Worm (Caenorhabditis elegans) whole organism, L2 larva: ENCODE data around the gene C26D10.6.
A peak's percentile ranks its signal among the peaks of the same experiment; 100 is the strongest.

Source experiments
- C34F6.9 ChIP-seq: fragments of 150-350 bp; optimal IDR thresholded peaks from 2 replicates; lab custom pipeline; 2014; ENCODE audit warnings: missing biosample characterization, missing genetic modification characterization
- F13H6.1 ChIP-seq: sonication (generic microtip); optimal IDR thresholded peaks from 2 replicates; lab custom pipeline; 2016; ENCODE audit warnings: missing genetic modification characterization, missing compliant biosample characterization
- R02D3.7 ChIP-seq: fragments of 150-350 bp; optimal IDR thresholded peaks from 2 replicates; lab custom pipeline; 2014; ENCODE audit warnings: missing biosample characterization, missing genetic modification characterization
- ZK546.5 ChIP-seq: sonication (generic microtip); optimal IDR thresholded peaks from 2 replicates; lab custom pipeline; 2017; ENCODE audit warnings: missing biosample characterization, missing genetic modification characterization
- alr-1 ChIP-seq: fragments of 150-350 bp; optimal IDR thresholded peaks from 2 replicates; lab custom pipeline; 2014; ENCODE audit warnings: missing biosample characterization, missing genetic modification characterization
- aly-2 ChIP-seq: fragments of 150-350 bp; optimal IDR thresholded peaks from 2 replicates; lab custom pipeline; 2014; ENCODE audit warnings: missing biosample characterization, missing genetic modification characterization
- blmp-1 ChIP-seq: sonication (generic microtip); optimal IDR thresholded peaks from 2 replicates; lab custom pipeline; 2017; ENCODE audit warnings: missing genetic modification characterization, mild to moderate bottlenecking, missing compliant biosample characterization, antibody characterized with exemption, moderate library complexity; ENCODE audit not compliant: insufficient read depth
- ceh-16 ChIP-seq: fragments of 150-350 bp; optimal IDR thresholded peaks from 2 replicates; lab custom pipeline; 2014; ENCODE audit warnings: missing biosample characterization, missing genetic modification characterization
- ceh-82 ChIP-seq: fragments of 150-350 bp; optimal IDR thresholded peaks from 2 replicates; lab custom pipeline; 2014; ENCODE audit warnings: missing biosample characterization, missing genetic modification characterization
- crh-2 ChIP-seq: sonication (generic microtip); optimal IDR thresholded peaks from 2 replicates; lab custom pipeline; 2017; ENCODE audit warnings: missing biosample characterization, missing genetic modification characterization
- dmd-4 ChIP-seq: sonication (generic microtip); optimal IDR thresholded peaks from 2 replicates; lab custom pipeline; 2017; ENCODE audit warnings: missing biosample characterization, missing genetic modification characterization
- egl-27 ChIP-seq: sonication (generic microtip); optimal IDR thresholded peaks from 3 replicates; lab custom pipeline; 2017; ENCODE audit warnings: missing biosample characterization, missing genetic modification reagents, missing genetic modification characterization
- elt-1 ChIP-seq: fragments of 150-350 bp; optimal IDR thresholded peaks from 2 replicates; lab custom pipeline; 2014; ENCODE audit warnings: missing biosample characterization, missing genetic modification characterization
- elt-3 ChIP-seq: sonication (generic microtip); optimal IDR thresholded peaks from 2 replicates; lab custom pipeline; 2017; ENCODE audit warnings: missing biosample characterization, missing genetic modification characterization
- fos-1 ChIP-seq: fragments of 150-350 bp; optimal IDR thresholded peaks from 2 replicates; lab custom pipeline; 2014; ENCODE audit warnings: missing biosample characterization, missing genetic modification characterization
- gmeb-1 ChIP-seq: fragments of 150-350 bp; optimal IDR thresholded peaks from 2 replicates; lab custom pipeline; 2014; ENCODE audit warnings: missing biosample characterization, missing genetic modification characterization
- lin-11 ChIP-seq: fragments of 150-350 bp; sonication (generic microtip); optimal IDR thresholded peaks from 2 replicates; lab custom pipeline; 2014; ENCODE audit warnings: missing biosample characterization, missing genetic modification characterization, inconsistent platforms, mixed read lengths
- lin-13 ChIP-seq: fragments of 150-350 bp; optimal IDR thresholded peaks from 2 replicates; lab custom pipeline; 2014; ENCODE audit warnings: missing biosample characterization, missing genetic modification reagents, missing genetic modification characterization
- lin-39 ChIP-seq: fragments of 150-350 bp; optimal IDR thresholded peaks from 2 replicates; lab custom pipeline; 2014; ENCODE audit warnings: missing biosample characterization, missing genetic modification reagents, missing genetic modification characterization
- lsy-2 ChIP-seq, 2 experiments: fragments of 150-350 bp in 1 of 2; sonication (generic microtip) in 1 of 2; optimal IDR thresholded peaks; 2 replicates each; lab custom pipeline; 2014 to 2017; ENCODE audit warnings: missing biosample characterization in 2 of 2, missing genetic modification characterization in 2 of 2
- mab-5 ChIP-seq: fragments of 150-350 bp; optimal IDR thresholded peaks from 2 replicates; lab custom pipeline; 2014; ENCODE audit warnings: missing biosample characterization, missing genetic modification characterization
- mbf-1 ChIP-seq: sonication (generic microtip); optimal IDR thresholded peaks from 2 replicates; lab custom pipeline; 2017; ENCODE audit warnings: missing biosample characterization, missing genetic modification characterization
- mdl-1 ChIP-seq, 2 experiments: fragments of 150-350 bp in 1 of 2; sonication (generic microtip) in 1 of 2; optimal IDR thresholded peaks; 2 replicates each; lab custom pipeline; 2017; ENCODE audit warnings: missing biosample characterization in 2 of 2, missing genetic modification characterization in 2 of 2
- nhr-11 ChIP-seq: fragments of 150-350 bp; optimal IDR thresholded peaks from 2 replicates; lab custom pipeline; 2014; ENCODE audit warnings: missing biosample characterization, missing genetic modification characterization
- nhr-12 ChIP-seq: fragments of 150-350 bp; optimal IDR thresholded peaks from 2 replicates; lab custom pipeline; 2014; ENCODE audit warnings: missing biosample characterization, missing genetic modification characterization
- nhr-129 ChIP-seq: fragments of 150-350 bp; optimal IDR thresholded peaks from 2 replicates; lab custom pipeline; 2014; ENCODE audit warnings: missing biosample characterization, missing genetic modification characterization
- nhr-21 ChIP-seq: fragments of 150-350 bp; optimal IDR thresholded peaks from 2 replicates; lab custom pipeline; 2014; ENCODE audit warnings: missing biosample characterization, missing genetic modification characterization
- nhr-23 ChIP-seq: fragments of 150-350 bp; optimal IDR thresholded peaks from 2 replicates; lab custom pipeline; 2014; ENCODE audit warnings: missing biosample characterization, missing genetic modification reagents, missing genetic modification characterization
- nhr-6 ChIP-seq: fragments of 150-350 bp; optimal IDR thresholded peaks from 2 replicates; lab custom pipeline; 2014; ENCODE audit warnings: missing biosample characterization, missing genetic modification characterization
- peb-1 ChIP-seq: fragments of 150-350 bp; optimal IDR thresholded peaks from 2 replicates; lab custom pipeline; 2014; ENCODE audit warnings: missing biosample characterization, missing genetic modification characterization
- sem-4 ChIP-seq: fragments of 150-350 bp; optimal IDR thresholded peaks from 2 replicates; lab custom pipeline; 2014; ENCODE audit warnings: missing biosample characterization, missing genetic modification reagents, missing genetic modification characterization
- skn-1 ChIP-seq: sonication (generic microtip); optimal IDR thresholded peaks from 2 replicates; lab custom pipeline; 2017; ENCODE audit warnings: missing biosample characterization, missing genetic modification characterization
- sma-3 ChIP-seq: sonication (generic microtip); optimal IDR thresholded peaks from 2 replicates; lab custom pipeline; 2016; ENCODE audit warnings: missing genetic modification reagents, missing genetic modification characterization, missing compliant biosample characterization
- sma-9 ChIP-seq, 2 experiments: fragments of 150-350 bp in 1 of 2; sonication (generic microtip) in 1 of 2; optimal IDR thresholded peaks; 2 replicates each; lab custom pipeline; 2014 to 2016; ENCODE audit warnings: missing genetic modification characterization in 2 of 2, mild to moderate bottlenecking in 1 of 2, missing biosample characterization in 1 of 2, missing compliant biosample characterization in 1 of 2, missing genetic modification reagents in 1 of 2, moderate library complexity in 1 of 2
- snpc-4 ChIP-seq: fragments of 150-350 bp; optimal IDR thresholded peaks from 2 replicates; lab custom pipeline; 2014; ENCODE audit warnings: missing biosample characterization, missing genetic modification characterization
- unc-39 ChIP-seq: fragments of 150-350 bp; optimal IDR thresholded peaks from 2 replicates; lab custom pipeline; 2014; ENCODE audit warnings: missing biosample characterization, missing genetic modification characterization
- unc-55 ChIP-seq: fragments of 150-350 bp; sonication (generic microtip); optimal IDR thresholded peaks from 3 replicates; lab custom pipeline; 2014; ENCODE audit warnings: missing biosample characterization, missing genetic modification reagents, missing genetic modification characterization
- ztf-1 ChIP-seq: fragments of 200-800 bp; sonication (Bioruptor generic); conservative IDR thresholded peaks from 2 replicates; pipeline ENCODE4 v1.3.6; 2022; ENCODE audit warnings: missing genetic modification characterization, missing compliant biosample characterization
- ztf-11 ChIP-seq: sonication (generic microtip); optimal IDR thresholded peaks from 2 replicates; lab custom pipeline; 2017; ENCODE audit warnings: missing biosample characterization, missing genetic modification characterization
- ztf-4 ChIP-seq: fragments of 150-350 bp; optimal IDR thresholded peaks from 2 replicates; lab custom pipeline; 2014; ENCODE audit warnings: missing biosample characterization, missing genetic modification characterization

Gene C26D10.6

DNA sequence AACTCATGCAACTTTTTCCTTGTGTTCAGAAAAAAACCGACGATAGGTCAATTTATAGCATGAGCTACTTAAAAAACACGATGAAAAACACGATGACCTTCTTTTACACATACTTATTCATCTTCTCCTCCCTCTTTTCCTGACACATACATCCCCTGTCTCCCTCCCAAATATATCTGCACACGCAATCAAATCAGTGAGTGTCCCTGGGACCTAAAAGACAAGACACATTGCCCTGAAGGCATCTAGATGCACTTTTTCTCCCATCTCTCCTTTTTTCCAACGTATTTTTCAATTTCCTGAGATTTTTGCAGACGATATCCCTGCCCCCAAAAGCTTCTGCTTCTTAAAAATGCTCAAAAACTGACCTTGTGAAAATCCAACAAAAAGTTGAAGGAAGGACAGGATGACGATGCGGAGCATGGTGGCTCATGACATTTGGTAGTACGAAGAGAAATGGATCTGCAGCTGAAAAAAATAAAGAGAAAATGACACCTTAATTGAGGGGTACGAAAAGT, at the start of gene C26D10.6:
Gene C26D10.6, minus strand, starts transcription at position 468 of the 518 bp plus-strand sequence.
- TF ChIP-seq nhr-129 (tag; lab: Kevin White, UChicago) (no peak), unc-39 (tag; lab: Kevin White, UChicago) (no peak), mab-5 (no peak), nhr-6 (tag; lab: Kevin White, UChicago) (no peak), sma-9 (GFP tag; optimal IDR thresholded peaks at IDR 0.05; lab: Kevin White, UChicago) (no peak), sma-9 (tag; optimal IDR thresholded peaks at IDR 0.05; lab: Kevin White, UChicago) (no peak), nhr-12 (no peak), sma-3 (GFP tag; lab: Kevin White, UChicago) (no peak), aly-2 (tag; lab: Kevin White, UChicago) (no peak), nhr-21 (no peak), egl-27 (no peak), unc-55 (no peak), lin-11 (tag; lab: Kevin White, UChicago) (no peak), blmp-1 (tag; lab: Kevin White, UChicago) (no peak), elt-3 (tag; lab: Kevin White, UChicago) (no peak)

DNA sequence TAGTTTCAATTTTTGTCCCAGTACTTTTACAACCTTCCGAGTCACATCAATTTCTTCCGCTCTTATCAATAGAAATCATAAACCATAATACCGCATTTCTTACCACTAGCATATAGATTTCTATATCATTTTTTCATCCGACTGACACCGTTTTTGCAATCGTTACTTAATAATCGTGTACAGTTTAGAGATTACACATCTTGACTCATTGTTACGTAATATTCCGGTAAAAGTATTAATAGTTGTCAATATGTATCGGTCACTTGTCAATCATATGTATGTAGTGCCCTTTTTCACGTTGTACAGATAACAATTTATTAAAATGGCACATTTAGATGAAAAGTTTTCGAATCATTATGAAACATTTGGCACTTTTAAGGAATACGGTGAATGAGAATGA, 45.5 kb upstream of the C26D10.6 start:
- TF ChIP-seq fos-1 (peak; percentile 30), peb-1 (tag; lab: Kevin White, UChicago) (no peak)

ce11 chrII:8399064-8399463, 44.6 kb upstream of the C26D10.6 start, which contains the start of gene dod-23:
TSS of gene dod-23 (minus strand) at chrII:8399164.
- TF ChIP-seq sma-3 (GFP tag; lab: Kevin White, UChicago) (no peak), nhr-129 (tag; lab: Kevin White, UChicago) (no peak), alr-1 (tag; lab: Kevin White, UChicago) (no peak), blmp-1 (tag; lab: Kevin White, UChicago) (no peak), lsy-2 (tag; optimal IDR thresholded peaks at IDR 0.05; lab: Kevin White, UChicago) (no peak), mab-5 (no peak), nhr-12 (no peak), mdl-1 (tag; optimal IDR thresholded peaks at IDR 0.05; lab: Kevin White, UChicago) (no peak), skn-1 (tag; lab: Kevin White, UChicago) (no peak), lin-13 (GFP tag; lab: Kevin White, UChicago) (no peak), peb-1 (tag; lab: Kevin White, UChicago) (no peak), nhr-23 (tag; lab: Kevin White, UChicago) (no peak), ceh-82 (tag; lab: Kevin White, UChicago) (no peak), nhr-11 (tag; lab: Kevin White, UChicago) (no peak), snpc-4 (tag; lab: Kevin White, UChicago) (no peak), sem-4 (tag; lab: Kevin White, UChicago) (no peak)

DNA sequence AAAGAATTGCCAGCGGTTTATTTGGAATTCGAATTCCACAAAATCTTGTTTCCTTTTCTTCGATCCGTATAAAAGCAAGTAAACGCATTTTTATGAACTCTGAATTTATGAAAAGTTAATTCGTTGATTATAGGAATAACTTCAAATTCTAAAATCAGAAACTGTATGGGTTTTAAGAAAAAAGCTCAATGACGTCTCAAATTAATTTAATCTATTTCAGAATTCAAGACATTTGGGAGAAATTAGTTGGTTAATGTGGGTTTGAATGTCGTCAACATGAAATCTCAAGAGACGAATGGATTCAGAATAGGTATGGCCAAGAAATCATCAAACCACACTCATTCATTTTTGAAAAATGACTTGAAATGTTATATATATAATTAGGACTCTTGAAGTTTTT, 41.5 kb upstream of the C26D10.6 start, which contains the start of gene F49E12.7:
Gene F49E12.7, minus strand, starts transcription at position 101 of the 400 bp plus-strand sequence.
- TF ChIP-seq lsy-2 (tag; optimal IDR thresholded peaks at IDR 0.05; lab: Kevin White, UChicago) = no peak
- no peak for TF ChIP-seq lin-13 (GFP tag; lab: Kevin White, UChicago)
- no peak for TF ChIP-seq lin-11 (tag; lab: Kevin White, UChicago)
- no peak for TF ChIP-seq unc-55
- no peak for TF ChIP-seq alr-1 (tag; lab: Kevin White, UChicago)
- no peak for TF ChIP-seq lin-39 (tag; lab: Kevin White, UChicago)
- TF ChIP-seq mbf-1 (tag; lab: Kevin White, UChicago) = no peak
- no peak for TF ChIP-seq gmeb-1 (tag; lab: Kevin White, UChicago)
- TF ChIP-seq dmd-4 (tag; lab: Kevin White, UChicago) = no peak
- no peak for TF ChIP-seq ZK546.5
- no peak for TF ChIP-seq blmp-1 (tag; lab: Kevin White, UChicago)
- TF ChIP-seq, all 48 proteins: peak for 0

DNA sequence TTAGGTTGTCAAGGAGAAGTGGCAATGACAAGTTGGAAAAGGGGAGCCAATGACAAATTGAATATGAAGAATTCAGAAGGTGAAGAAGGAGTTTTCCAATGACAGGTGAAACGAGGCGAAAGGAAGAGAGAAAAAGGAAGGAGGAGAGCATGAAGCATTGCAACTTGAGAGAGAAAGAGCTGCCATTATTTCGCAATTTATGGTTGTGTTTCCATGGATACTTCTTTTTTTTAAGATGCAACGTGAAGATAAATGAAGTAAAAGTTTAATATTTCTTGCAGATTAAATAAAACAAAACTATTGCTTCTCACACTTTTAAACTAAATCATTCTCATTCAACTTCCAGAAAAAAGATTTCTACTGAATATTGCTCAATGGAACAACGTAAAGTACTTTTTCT, 39.7 kb upstream of the C26D10.6 start, which contains the start of gene F49E12.8:
Gene F49E12.8, minus strand, starts transcription at position 101 of the 400 bp plus-strand sequence.
- no peak for TF ChIP-seq lin-39 (tag; lab: Kevin White, UChicago)
- TF ChIP-seq dmd-4 (tag; lab: Kevin White, UChicago) = no peak
- no peak for TF ChIP-seq nhr-129 (tag; lab: Kevin White, UChicago)
- TF ChIP-seq peb-1 (tag; lab: Kevin White, UChicago) = no peak
- no peak for TF ChIP-seq snpc-4 (tag; lab: Kevin White, UChicago)
- TF ChIP-seq C34F6.9 (tag; lab: Kevin White, UChicago) = no peak
- TF ChIP-seq sma-3 (GFP tag; lab: Kevin White, UChicago) = no peak
- TF ChIP-seq ztf-4 = no peak
- TF ChIP-seq nhr-23 (tag; lab: Kevin White, UChicago) = no peak
- TF ChIP-seq F13H6.1 (tag; lab: Kevin White, UChicago) = no peak
- no peak for TF ChIP-seq egl-27
- TF ChIP-seq ceh-16 (tag; lab: Kevin White, UChicago) = no peak
- no peak for TF ChIP-seq lin-11 (tag; lab: Kevin White, UChicago)
- TF ChIP-seq ztf-1 (GFP tag; lab: Robert Waterston, UW) = no peak
- TF ChIP-seq elt-1 (tag; lab: Kevin White, UChicago) = no peak
- TF ChIP-seq ztf-11 (tag; lab: Kevin White, UChicago) = no peak
- no peak for TF ChIP-seq R02D3.7 (tag; lab: Kevin White, UChicago)
- no peak for TF ChIP-seq crh-2 (tag; lab: Kevin White, UChicago)
- no peak for TF ChIP-seq mbf-1 (tag; lab: Kevin White, UChicago)
- no peak for TF ChIP-seq skn-1 (tag; lab: Kevin White, UChicago)
- TF ChIP-seq, all 48 proteins: peak for 0
